Worm (Caenorhabditis elegans) whole organism, young adult: ENCODE data around the gene ZK673.6.

Experiments used
- B0035.1 ChIP-seq: sonication (generic microtip); optimal IDR thresholded peaks from 2 replicates; lab custom pipeline; 2016; ENCODE audit warnings: missing genetic modification characterization, mild to moderate bottlenecking, missing compliant biosample characterization, missing genotype, missing genetic modification reagents
- B0336.3 ChIP-seq: fragments of 200-800 bp; sonication (Bioruptor generic); IDR thresholded peaks from 2 replicates; pipeline ENCODE4 v1.3.6; 2022; ENCODE audit warnings: missing genetic modification characterization, missing compliant biosample characterization
- C06A6.2 ChIP-seq: fragments of 200-800 bp; sonication (Bioruptor generic); conservative IDR thresholded peaks from 2 replicates; pipeline ENCODE4 v1.3.6; 2022; ENCODE audit warnings: missing genetic modification characterization, missing compliant biosample characterization
- F10E7.11 ChIP-seq: sonication (generic microtip); optimal IDR thresholded peaks from 2 replicates; lab custom pipeline; 2017; ENCODE audit warnings: mild to moderate bottlenecking, missing genetic modification characterization, moderate library complexity, missing compliant biosample characterization
- F49E8.2 ChIP-seq: sonication (generic microtip); optimal IDR thresholded peaks from 3 replicates; lab custom pipeline; 2017; ENCODE audit warnings: missing genetic modification characterization, mild to moderate bottlenecking, missing compliant biosample characterization, antibody characterized with exemption, moderate library complexity; ENCODE audit not compliant: insufficient read depth
- F55B11.4 ChIP-seq: sonication (generic microtip); optimal IDR thresholded peaks from 2 replicates; lab custom pipeline; 2016; ENCODE audit warnings: missing compliant biosample characterization, missing genetic modification characterization, borderline replicate concordance; ENCODE audit not compliant: insufficient read depth
- K12H6.12 ChIP-seq: fragments of 200-800 bp; sonication (Bioruptor generic); optimal IDR thresholded peaks from 2 replicates; lab custom pipeline; 2018; ENCODE audit warnings: mild to moderate bottlenecking, missing genetic modification characterization, missing compliant biosample characterization
- T07F8.4 ChIP-seq: sonication (generic microtip); optimal IDR thresholded peaks from 2 replicates; lab custom pipeline; 2016; ENCODE audit warnings: mild to moderate bottlenecking, missing genetic modification characterization, moderate library complexity, missing compliant biosample characterization
- T26A5.8 ChIP-seq: sonication (generic microtip); optimal IDR thresholded peaks from 2 replicates; lab custom pipeline; 2016; ENCODE audit warnings: missing genetic modification characterization, missing compliant biosample characterization
- Y53F4B.3 ChIP-seq: fragments of 200-800 bp; sonication (Bioruptor generic); IDR thresholded peaks from 2 replicates; pipeline ENCODE4 v1.3.6; 2022; ENCODE audit warnings: missing genetic modification reagents, missing genetic modification characterization, missing compliant biosample characterization
- ZK185.1 ChIP-seq: sonication (generic microtip); optimal IDR thresholded peaks from 2 replicates; lab custom pipeline; 2016; ENCODE audit warnings: mild to moderate bottlenecking, missing genetic modification characterization, missing compliant biosample characterization; ENCODE audit not compliant: poor library complexity, severe bottlenecking
- akir-1 ChIP-seq: fragments of 200-800 bp; sonication (Bioruptor generic); optimal IDR thresholded peaks from 2 replicates; lab custom pipeline; 2018; ENCODE audit warnings: mild to moderate bottlenecking, missing genetic modification characterization, moderate library complexity, missing compliant biosample characterization
- ama-1 ChIP-seq, 3 experiments: fragments of 150-350 bp in 1 of 3; sonication (generic microtip) in 2 of 3; optimal IDR thresholded peaks; 2 replicates each; lab custom pipeline; 2014 to 2018; ENCODE audit warnings: missing biosample characterization in 2 of 3, missing genetic modification characterization in 2 of 3, missing genetic modification reagents in 2 of 3
- aptf-3 ChIP-seq: fragments of 200-800 bp; sonication (Bioruptor generic); IDR thresholded peaks from 2 replicates; pipeline ENCODE4 v1.3.6; 2022; ENCODE audit warnings: missing genetic modification characterization, missing compliant biosample characterization
- atf-7 ChIP-seq: sonication (generic microtip); optimal IDR thresholded peaks from 2 replicates; lab custom pipeline; 2017; ENCODE audit warnings: mild to moderate bottlenecking, missing genetic modification characterization, missing compliant biosample characterization
- athp-1 ChIP-seq: sonication (generic microtip); optimal IDR thresholded peaks from 2 replicates; lab custom pipeline; 2017; ENCODE audit warnings: mild to moderate bottlenecking, missing genetic modification characterization, missing compliant biosample characterization
- attf-3 ChIP-seq: fragments of 200-800 bp; sonication (Bioruptor generic); conservative IDR thresholded peaks from 2 replicates; pipeline ENCODE4 v1.3.6; 2022; ENCODE audit warnings: missing genetic modification reagents, missing genetic modification characterization, missing compliant biosample characterization
- attf-5 ChIP-seq: fragments of 200-800 bp; sonication (Bioruptor generic); optimal IDR thresholded peaks from 2 replicates; lab custom pipeline; 2018; ENCODE audit warnings: mild to moderate bottlenecking, missing genetic modification characterization, missing compliant biosample characterization
- bed-2 ChIP-seq: fragments of 200-800 bp; sonication (Bioruptor generic); IDR thresholded peaks from 2 replicates; pipeline ENCODE4 v1.3.6; 2022; ENCODE audit warnings: missing genetic modification reagents, missing genetic modification characterization, missing compliant biosample characterization
- ceh-27 ChIP-seq: fragments of 200-800 bp; sonication (Bioruptor generic); optimal IDR thresholded peaks from 2 replicates; lab custom pipeline; 2018; ENCODE audit warnings: mild to moderate bottlenecking, missing genetic modification characterization, moderate library complexity, missing compliant biosample characterization
- ceh-58 ChIP-seq: fragments of 200-800 bp; sonication (Bioruptor generic); IDR thresholded peaks from 2 replicates; pipeline ENCODE4 v1.3.6; 2022; ENCODE audit warnings: missing genetic modification characterization, missing compliant biosample characterization
- chd-7 ChIP-seq: sonication (generic microtip); optimal IDR thresholded peaks from 2 replicates; lab custom pipeline; 2016; ENCODE audit warnings: mild to moderate bottlenecking, missing genetic modification characterization, moderate library complexity, missing compliant biosample characterization
- dox-1 ChIP-seq: fragments of 200-800 bp; sonication (Bioruptor generic); IDR thresholded peaks from 2 replicates; pipeline ENCODE4 v1.3.6; 2022; ENCODE audit warnings: missing genetic modification reagents, missing genetic modification characterization, missing compliant biosample characterization
- efl-1 ChIP-seq: fragments of 150-350 bp; optimal IDR thresholded peaks from 2 replicates; lab custom pipeline; 2014; ENCODE audit warnings: missing biosample characterization, missing genetic modification reagents, missing genetic modification characterization
- ekl-4 ChIP-seq: fragments of 200-800 bp; sonication (Bioruptor generic); IDR thresholded peaks from 2 replicates; pipeline ENCODE4 v1.3.6; 2022; ENCODE audit warnings: missing genetic modification reagents, missing genetic modification characterization, missing compliant biosample characterization
- fkh-3 ChIP-seq: sonication (generic microtip); optimal IDR thresholded peaks from 2 replicates; lab custom pipeline; 2016; ENCODE audit warnings: mild to moderate bottlenecking, missing genetic modification characterization, missing compliant biosample characterization
- him-1 ChIP-seq: sonication (generic microtip); optimal IDR thresholded peaks from 2 replicates; lab custom pipeline; 2016; ENCODE audit warnings: missing genotype, missing genetic modification reagents, missing genetic modification characterization, missing compliant biosample characterization
- hmg-1.2 ChIP-seq: fragments of 200-800 bp; sonication (Bioruptor generic); IDR thresholded peaks from 2 replicates; pipeline ENCODE4 v1.3.6; 2022; ENCODE audit warnings: missing genetic modification reagents, missing genetic modification characterization, missing compliant biosample characterization
- hmg-20 ChIP-seq: fragments of 200-800 bp; sonication (Bioruptor generic); IDR thresholded peaks from 2 replicates; pipeline ENCODE4 v1.3.6; 2022; ENCODE audit warnings: missing genetic modification reagents, missing genetic modification characterization, missing compliant biosample characterization
- hrde-1 ChIP-seq: sonication (generic microtip); optimal IDR thresholded peaks from 2 replicates; lab custom pipeline; 2016; ENCODE audit warnings: missing genetic modification characterization, mild to moderate bottlenecking, missing compliant biosample characterization, moderate library complexity, missing genotype, missing genetic modification reagents, borderline replicate concordance
- hsf-1 ChIP-seq: fragments of 200-800 bp; sonication (Bioruptor generic); IDR thresholded peaks from 2 replicates; pipeline ENCODE4 v1.3.6; 2022; ENCODE audit warnings: missing genetic modification reagents, missing genetic modification characterization, missing compliant biosample characterization
- let-526 ChIP-seq: fragments of 200-800 bp; sonication (Bioruptor generic); IDR thresholded peaks from 2 replicates; pipeline ENCODE4 v1.3.6; 2022; ENCODE audit warnings: missing genetic modification reagents, missing genetic modification characterization, missing compliant biosample characterization
- lsl-1 ChIP-seq: fragments of 200-800 bp; sonication (Bioruptor generic); optimal IDR thresholded peaks from 2 replicates; lab custom pipeline; 2018; ENCODE audit warnings: mild to moderate bottlenecking, missing genetic modification characterization, moderate library complexity, missing compliant biosample characterization
- madf-8 ChIP-seq: fragments of 200-800 bp; sonication (Bioruptor generic); conservative IDR thresholded peaks from 2 replicates; pipeline ENCODE4 v1.3.6; 2022; ENCODE audit warnings: missing genetic modification reagents, missing genetic modification characterization, missing compliant biosample characterization
- nhr-179 ChIP-seq: sonication (generic microtip); optimal IDR thresholded peaks from 2 replicates; lab custom pipeline; 2016; ENCODE audit warnings: mild to moderate bottlenecking, missing genetic modification characterization, missing compliant biosample characterization
- nhr-80 ChIP-seq: sonication (generic microtip); optimal IDR thresholded peaks from 2 replicates; lab custom pipeline; 2016; ENCODE audit warnings: missing genetic modification characterization, missing compliant biosample characterization
- rpc-1 ChIP-seq, 2 experiments: fragments of 150-350 bp in 1 of 2; sonication (generic microtip) in 1 of 2; optimal IDR thresholded peaks; 2 replicates each; lab custom pipeline; 2014 to 2018; ENCODE audit warnings: missing biosample characterization in 1 of 2, missing genetic modification characterization in 1 of 2, missing genetic modification reagents in 1 of 2, missing genotype in 1 of 2
- sdz-38 ChIP-seq: sonication (generic microtip); optimal IDR thresholded peaks from 2 replicates; lab custom pipeline; 2016; ENCODE audit warnings: missing genotype, missing genetic modification characterization, missing compliant biosample characterization
- snpc-1.3 ChIP-seq: sonication (generic microtip); optimal IDR thresholded peaks from 2 replicates; lab custom pipeline; 2017; ENCODE audit warnings: missing genetic modification characterization, mild to moderate bottlenecking, missing compliant biosample characterization, antibody characterized with exemption, moderate library complexity, missing genotype, missing genetic modification reagents; ENCODE audit not compliant: insufficient read depth
- unc-130 ChIP-seq: sonication (generic microtip); optimal IDR thresholded peaks from 2 replicates; lab custom pipeline; 2016; ENCODE audit warnings: missing genetic modification reagents, missing genetic modification characterization, missing compliant biosample characterization
- unc-62 ChIP-seq: fragments of 150-350 bp; optimal IDR thresholded peaks from 2 replicates; lab custom pipeline; 2014; ENCODE audit warnings: missing biosample characterization, missing genetic modification reagents, missing genetic modification characterization
- zfh-2 ChIP-seq: fragments of 200-800 bp; sonication (Bioruptor generic); conservative IDR thresholded peaks from 2 replicates; pipeline ENCODE4 v1.3.6; 2022; ENCODE audit warnings: missing genetic modification reagents, missing genetic modification characterization, missing compliant biosample characterization
- ztf-18 ChIP-seq: sonication (generic microtip); optimal IDR thresholded peaks from 2 replicates; lab custom pipeline; 2016; ENCODE audit warnings: missing genotype, mild to moderate bottlenecking, missing genetic modification characterization, missing compliant biosample characterization
- ztf-22 ChIP-seq: fragments of 200-800 bp; sonication (Bioruptor generic); optimal IDR thresholded peaks from 2 replicates; lab custom pipeline; 2018; ENCODE audit warnings: mild to moderate bottlenecking, missing genetic modification characterization, moderate library complexity, missing compliant biosample characterization
- ztf-25 ChIP-seq: fragments of 200-800 bp; sonication (Bioruptor generic); IDR thresholded peaks from 2 replicates; pipeline ENCODE4 v1.3.6; 2022; ENCODE audit warnings: missing genetic modification reagents, missing genetic modification characterization, missing compliant biosample characterization
- ztf-28 ChIP-seq: fragments of 200-800 bp; sonication (Bioruptor generic); IDR thresholded peaks from 2 replicates; pipeline ENCODE4 v1.3.6; 2022; ENCODE audit warnings: missing genetic modification reagents, missing genetic modification characterization, missing compliant biosample characterization
- ztf-3 ChIP-seq: fragments of 200-800 bp; sonication (Bioruptor generic); optimal IDR thresholded peaks from 2 replicates; lab custom pipeline; 2018; ENCODE audit warnings: mild to moderate bottlenecking, missing genetic modification characterization, missing compliant biosample characterization

ZK673.6 gene

ce11 chrII:10502491-10503063 lies 38.4 kb upstream of the ZK673.6 start, which contains the start of gene myrf-1 (continued):
- TF ChIP-seq ekl-4 (peak; percentile 54; the same call in 1 of the 2 replicates), C06A6.2 (peak; percentile 45), rpc-1 (optimal IDR thresholded peaks at IDR 0.05; lab: Kevin White, UChicago) (no peak), rpc-1 (tag; optimal IDR thresholded peaks at IDR 0.05; lab: Kevin White, UChicago) (no peak), fkh-3 (no peak), ztf-3 (no peak), ztf-18 (tag; lab: Kevin White, UChicago) (peak; percentile 57), Y53F4B.3 (GFP tag; lab: Robert Waterston, UW) (no peak), hrde-1 (tag; lab: Kevin White, UChicago) (no peak), sdz-38 (tag; lab: Kevin White, UChicago) (no peak), ama-1 (optimal IDR thresholded peaks at IDR 0.05; lab: Kevin White, UChicago) (no peak), ama-1 (GFP tag; optimal IDR thresholded peaks at IDR 0.05; lab: Kevin White, UChicago) (no peak), unc-130 (GFP tag; lab: Kevin White, UChicago) (no peak), T07F8.4 (tag; lab: Kevin White, UChicago) (no peak), snpc-1.3 (no peak), bed-2 (GFP tag; lab: Robert Waterston, UW) (0 out of 2 replicates have a peak, but pooled peaks have one; percentile 9), B0035.1 (no peak), K12H6.12 (tag; lab: Kevin White, UChicago) (peak; percentile 88), ceh-27 (peak; percentile 74), akir-1 (GFP tag; lab: Kevin White, UChicago) (peak; percentile 21), F55B11.4 (no peak), madf-8 (no peak), attf-5 (peak; percentile 87), ZK185.1 (tag; lab: Kevin White, UChicago) (peak; percentile 39), him-1 (tag; lab: Kevin White, UChicago) (no peak), ceh-58 (GFP tag; lab: Robert Waterston, UW) (no peak), hsf-1 (no peak), nhr-80 (peak; percentile 91), hmg-1.2 (GFP tag; lab: Robert Waterston, UW) (peak; percentile 91), dox-1 (peak; percentile 90), nhr-179 (tag; lab: Kevin White, UChicago) (no peak), unc-62 (GFP tag; lab: Kevin White, UChicago) (no peak), ztf-25 (GFP tag; lab: Robert Waterston, UW) (no peak), zfh-2 (peak; percentile 100), B0336.3 (no peak), athp-1 (peak; percentile 7), aptf-3 (GFP tag; lab: Robert Waterston, UW) (no peak), efl-1 (GFP tag; lab: Kevin White, UChicago) (no peak), F10E7.11 (tag; lab: Kevin White, UChicago) (no peak), chd-7 (tag; lab: Kevin White, UChicago) (peak; percentile 79), T26A5.8 (tag; lab: Kevin White, UChicago) (no peak), ztf-28 (GFP tag; lab: Robert Waterston, UW) (no peak), let-526 (no peak; the same call in 1 of the 2 replicates), lsl-1 (no peak), F49E8.2 (no peak), attf-3 (GFP tag; lab: Robert Waterston, UW) (0 out of 2 replicates have a peak, but pooled peaks have one; percentile 17), hmg-20 (peak; percentile 40), atf-7 (tag; lab: Kevin White, UChicago) (peak; percentile 44), ztf-22 (no peak)
